Worm (Caenorhabditis elegans) whole organism, L2 larva: ENCODE results near the gene F34D10.8.
A peak's percentile ranks its signal among the peaks of the same experiment; 100 is the strongest.

Experiments
- C34F6.9 ChIP-seq: fragments of 150-350 bp; optimal IDR thresholded peaks from 2 replicates; lab custom pipeline; 2014; ENCODE audit warnings: missing biosample characterization, missing genetic modification characterization
- F13H6.1 ChIP-seq: sonication (generic microtip); optimal IDR thresholded peaks from 2 replicates; lab custom pipeline; 2016; ENCODE audit warnings: missing genetic modification characterization, missing compliant biosample characterization
- Y55F3AM.14 ChIP-seq: fragments of 200-800 bp; sonication (Bioruptor generic); optimal IDR thresholded peaks from 2 replicates; lab custom pipeline; 2018; ENCODE audit warnings: mild to moderate bottlenecking, missing genetic modification characterization, missing compliant biosample characterization
- ZK546.5 ChIP-seq: sonication (generic microtip); optimal IDR thresholded peaks from 2 replicates; lab custom pipeline; 2017; ENCODE audit warnings: missing biosample characterization, missing genetic modification characterization
- alr-1 ChIP-seq: fragments of 150-350 bp; optimal IDR thresholded peaks from 2 replicates; lab custom pipeline; 2014; ENCODE audit warnings: missing biosample characterization, missing genetic modification characterization
- aly-2 ChIP-seq: fragments of 150-350 bp; optimal IDR thresholded peaks from 2 replicates; lab custom pipeline; 2014; ENCODE audit warnings: missing biosample characterization, missing genetic modification characterization
- ama-1 ChIP-seq: fragments of 150-350 bp; optimal IDR thresholded peaks from 2 replicates; lab custom pipeline; 2018; ENCODE audit warnings: inconsistent platforms
- blmp-1 ChIP-seq: sonication (generic microtip); optimal IDR thresholded peaks from 2 replicates; lab custom pipeline; 2017; ENCODE audit warnings: missing genetic modification characterization, mild to moderate bottlenecking, missing compliant biosample characterization, antibody characterized with exemption, moderate library complexity; ENCODE audit not compliant: insufficient read depth
- crh-2 ChIP-seq: sonication (generic microtip); optimal IDR thresholded peaks from 2 replicates; lab custom pipeline; 2017; ENCODE audit warnings: missing biosample characterization, missing genetic modification characterization
- egl-27 ChIP-seq: sonication (generic microtip); optimal IDR thresholded peaks from 3 replicates; lab custom pipeline; 2017; ENCODE audit warnings: missing biosample characterization, missing genetic modification reagents, missing genetic modification characterization
- elt-1 ChIP-seq: fragments of 150-350 bp; optimal IDR thresholded peaks from 2 replicates; lab custom pipeline; 2014; ENCODE audit warnings: missing biosample characterization, missing genetic modification characterization
- elt-3 ChIP-seq: sonication (generic microtip); optimal IDR thresholded peaks from 2 replicates; lab custom pipeline; 2017; ENCODE audit warnings: missing biosample characterization, missing genetic modification characterization
- fos-1 ChIP-seq: fragments of 150-350 bp; optimal IDR thresholded peaks from 2 replicates; lab custom pipeline; 2014; ENCODE audit warnings: missing biosample characterization, missing genetic modification characterization
- gmeb-1 ChIP-seq: fragments of 150-350 bp; optimal IDR thresholded peaks from 2 replicates; lab custom pipeline; 2014; ENCODE audit warnings: missing biosample characterization, missing genetic modification characterization
- lin-13 ChIP-seq: fragments of 150-350 bp; optimal IDR thresholded peaks from 2 replicates; lab custom pipeline; 2014; ENCODE audit warnings: missing biosample characterization, missing genetic modification reagents, missing genetic modification characterization
- mbf-1 ChIP-seq: sonication (generic microtip); optimal IDR thresholded peaks from 2 replicates; lab custom pipeline; 2017; ENCODE audit warnings: missing biosample characterization, missing genetic modification characterization
- mdl-1 ChIP-seq, 2 experiments: fragments of 150-350 bp in 1 of 2; sonication (generic microtip) in 1 of 2; optimal IDR thresholded peaks; 2 replicates each; lab custom pipeline; 2017; ENCODE audit warnings: missing biosample characterization in 2 of 2, missing genetic modification characterization in 2 of 2
- nhr-10 ChIP-seq: sonication (generic microtip); optimal IDR thresholded peaks from 2 replicates; lab custom pipeline; 2017; ENCODE audit warnings: missing biosample characterization, missing genetic modification characterization
- nhr-11 ChIP-seq: fragments of 150-350 bp; optimal IDR thresholded peaks from 2 replicates; lab custom pipeline; 2014; ENCODE audit warnings: missing biosample characterization, missing genetic modification characterization
- nhr-12 ChIP-seq: fragments of 150-350 bp; optimal IDR thresholded peaks from 2 replicates; lab custom pipeline; 2014; ENCODE audit warnings: missing biosample characterization, missing genetic modification characterization
- nhr-21 ChIP-seq: fragments of 150-350 bp; optimal IDR thresholded peaks from 2 replicates; lab custom pipeline; 2014; ENCODE audit warnings: missing biosample characterization, missing genetic modification characterization
- nhr-23 ChIP-seq: fragments of 150-350 bp; optimal IDR thresholded peaks from 2 replicates; lab custom pipeline; 2014; ENCODE audit warnings: missing biosample characterization, missing genetic modification reagents, missing genetic modification characterization
- nhr-237 ChIP-seq: fragments of 150-350 bp; optimal IDR thresholded peaks from 2 replicates; lab custom pipeline; 2014; ENCODE audit warnings: missing biosample characterization, missing genetic modification characterization
- nhr-25 ChIP-seq: fragments of 150-350 bp; sonication (generic microtip); optimal IDR thresholded peaks from 3 replicates; lab custom pipeline; 2014; ENCODE audit warnings: missing biosample characterization, missing genetic modification characterization
- nhr-6 ChIP-seq: fragments of 150-350 bp; optimal IDR thresholded peaks from 2 replicates; lab custom pipeline; 2014; ENCODE audit warnings: missing biosample characterization, missing genetic modification characterization
- nhr-77 ChIP-seq: fragments of 150-350 bp; optimal IDR thresholded peaks from 2 replicates; lab custom pipeline; 2014; ENCODE audit warnings: missing biosample characterization, missing genetic modification characterization
- peb-1 ChIP-seq: fragments of 150-350 bp; optimal IDR thresholded peaks from 2 replicates; lab custom pipeline; 2014; ENCODE audit warnings: missing biosample characterization, missing genetic modification characterization
- sem-4 ChIP-seq: fragments of 150-350 bp; optimal IDR thresholded peaks from 2 replicates; lab custom pipeline; 2014; ENCODE audit warnings: missing biosample characterization, missing genetic modification reagents, missing genetic modification characterization
- sma-9 ChIP-seq, 2 experiments: fragments of 150-350 bp in 1 of 2; sonication (generic microtip) in 1 of 2; optimal IDR thresholded peaks; 2 replicates each; lab custom pipeline; 2014 to 2016; ENCODE audit warnings: missing genetic modification characterization in 2 of 2, mild to moderate bottlenecking in 1 of 2, missing biosample characterization in 1 of 2, missing compliant biosample characterization in 1 of 2, missing genetic modification reagents in 1 of 2, moderate library complexity in 1 of 2
- snpc-4 ChIP-seq: fragments of 150-350 bp; optimal IDR thresholded peaks from 2 replicates; lab custom pipeline; 2014; ENCODE audit warnings: missing biosample characterization, missing genetic modification characterization
- unc-39 ChIP-seq: fragments of 150-350 bp; optimal IDR thresholded peaks from 2 replicates; lab custom pipeline; 2014; ENCODE audit warnings: missing biosample characterization, missing genetic modification characterization
- unc-55 ChIP-seq: fragments of 150-350 bp; sonication (generic microtip); optimal IDR thresholded peaks from 3 replicates; lab custom pipeline; 2014; ENCODE audit warnings: missing biosample characterization, missing genetic modification reagents, missing genetic modification characterization
- unc-62 ChIP-seq: fragments of 150-350 bp; optimal IDR thresholded peaks from 2 replicates; lab custom pipeline; 2014; ENCODE audit warnings: missing biosample characterization, missing genetic modification reagents, missing genetic modification characterization
- zag-1 ChIP-seq: fragments of 150-350 bp; optimal IDR thresholded peaks from 2 replicates; lab custom pipeline; 2014; ENCODE audit warnings: missing biosample characterization, missing genetic modification characterization
- ztf-1 ChIP-seq: fragments of 200-800 bp; sonication (Bioruptor generic); conservative IDR thresholded peaks from 2 replicates; pipeline ENCODE4 v1.3.6; 2022; ENCODE audit warnings: missing genetic modification characterization, missing compliant biosample characterization
- ztf-11 ChIP-seq: sonication (generic microtip); optimal IDR thresholded peaks from 2 replicates; lab custom pipeline; 2017; ENCODE audit warnings: missing biosample characterization, missing genetic modification characterization
- ztf-4 ChIP-seq: fragments of 150-350 bp; optimal IDR thresholded peaks from 2 replicates; lab custom pipeline; 2014; ENCODE audit warnings: missing biosample characterization, missing genetic modification characterization

Gene F34D10.8

ce11 chrIII:3730475-3730874 lies at the start of gene F34D10.8:
F34D10.8 (plus strand) TSS chrIII:3730775.
- TF ChIP-seq nhr-25 (tag; lab: Kevin White, UChicago) = no peak
- no peak for TF ChIP-seq ztf-11 (tag; lab: Kevin White, UChicago)
- no peak for TF ChIP-seq unc-62
- no peak for TF ChIP-seq nhr-77 (tag; lab: Kevin White, UChicago)
- TF ChIP-seq sma-9 (GFP tag; optimal IDR thresholded peaks at IDR 0.05; lab: Kevin White, UChicago) = no peak
- TF ChIP-seq sma-9 (tag; optimal IDR thresholded peaks at IDR 0.05; lab: Kevin White, UChicago) = no peak
- TF ChIP-seq nhr-12 (tag; lab: Kevin White, UChicago) = no peak
- no peak for TF ChIP-seq zag-1 (tag; lab: Kevin White, UChicago)
- TF ChIP-seq blmp-1 = no peak
- no peak for TF ChIP-seq nhr-23 (tag; lab: Kevin White, UChicago)
- TF ChIP-seq unc-39 = no peak
- no peak for TF ChIP-seq gmeb-1 (tag; lab: Kevin White, UChicago)

- TF ChIP-seq mbf-1 (tag; lab: Kevin White, UChicago) (no peak), crh-2 (tag; lab: Kevin White, UChicago) (no peak), ztf-4 (no peak), elt-1 (tag; lab: Kevin White, UChicago) (no peak), nhr-12 (tag; lab: Kevin White, UChicago) (no peak), nhr-10 (tag; lab: Kevin White, UChicago) (no peak), nhr-25 (tag; lab: Kevin White, UChicago) (peak; percentile 6), F13H6.1 (no peak), sma-9 (GFP tag; optimal IDR thresholded peaks at IDR 0.05; lab: Kevin White, UChicago) (peak; percentile 21), sma-9 (tag; optimal IDR thresholded peaks at IDR 0.05; lab: Kevin White, UChicago) (no peak), nhr-21 (no peak), blmp-1 (peak; percentile 20), nhr-11 (tag; lab: Kevin White, UChicago) (no peak), gmeb-1 (tag; lab: Kevin White, UChicago) (no peak), ztf-11 (tag; lab: Kevin White, UChicago) (no peak), aly-2 (no peak), peb-1 (tag; lab: Kevin White, UChicago) (no peak)
Observed at ce11 chrIII:3681351-3681938, 49.1 kb upstream of the F34D10.8 start.

- TF ChIP-seq unc-55 (no peak), snpc-4 (no peak), zag-1 (tag; lab: Kevin White, UChicago) (no peak), nhr-25 (tag; lab: Kevin White, UChicago) (no peak), sma-9 (GFP tag; optimal IDR thresholded peaks at IDR 0.05; lab: Kevin White, UChicago) (no peak), sma-9 (tag; optimal IDR thresholded peaks at IDR 0.05; lab: Kevin White, UChicago) (no peak), crh-2 (tag; lab: Kevin White, UChicago) (no peak), nhr-23 (tag; lab: Kevin White, UChicago) (no peak), lin-13 (GFP tag; lab: Kevin White, UChicago) (no peak), mdl-1 (tag; optimal IDR thresholded peaks at IDR 0.05; lab: Kevin White, UChicago) (no peak), unc-62 (no peak), elt-1 (tag; lab: Kevin White, UChicago) (no peak), egl-27 (no peak), ztf-1 (GFP tag; lab: Robert Waterston, UW) (no peak), nhr-12 (tag; lab: Kevin White, UChicago) (no peak), Y55F3AM.14 (GFP tag; lab: Kevin White, UChicago) (no peak), alr-1 (tag; lab: Kevin White, UChicago) (no peak)
Observed at ce11 chrIII:3682869-3683403, 47.6 kb upstream of the F34D10.8 start.

ce11 chrIII:3692516-3692915 lies 38.1 kb upstream of the F34D10.8 start:
- TF ChIP-seq crh-2 (tag; lab: Kevin White, UChicago) (no peak), ztf-11 (tag; lab: Kevin White, UChicago) (no peak), C34F6.9 (tag; lab: Kevin White, UChicago) (peak; percentile 24)
- TF ChIP-seq, all 48 proteins: peak for 1

- TF ChIP-seq gmeb-1 (tag; lab: Kevin White, UChicago) (no peak), elt-3 (tag; lab: Kevin White, UChicago) (no peak), egl-27 (no peak), ztf-1 (GFP tag; lab: Robert Waterston, UW) (no peak), sem-4 (tag; lab: Kevin White, UChicago) (no peak), ztf-4 (no peak), nhr-23 (tag; lab: Kevin White, UChicago) (no peak), nhr-12 (tag; lab: Kevin White, UChicago) (no peak), nhr-21 (no peak), ZK546.5 (no peak), ama-1 (no peak), elt-1 (tag; lab: Kevin White, UChicago) (no peak), nhr-6 (tag; lab: Kevin White, UChicago) (no peak), unc-55 (no peak), fos-1 (tag; lab: Kevin White, UChicago) (no peak), nhr-237 (tag; lab: Kevin White, UChicago) (no peak)
- TF ChIP-seq, all 48 proteins: peak for 0
Observed at ce11 chrIII:3694572-3694971, 36.0 kb upstream of the F34D10.8 start, which contains the start of gene npr-15. npr-15 (minus strand) TSS chrIII:3694672.
